Fruit fly (Drosophila melanogaster) whole organism: ENCODE results near the gene Cyfip.

Experiments
- CG8478 ChIP-seq: fragments of >200 bp; optimal IDR thresholded peaks from 2 replicates; lab custom pipeline; 2018; ENCODE audit warnings: inconsistent platforms
- Dll ChIP-seq: fragments of >200 bp; optimal IDR thresholded peaks from 2 replicates; lab custom pipeline; 2017
- EcR ChIP-seq, 2 experiments: fragments of >200 bp; optimal IDR thresholded peaks; 2 replicates each; lab custom pipeline; 2017; ENCODE audit warnings: missing biosample characterization in 2 of 2, missing genetic modification characterization in 2 of 2, missing genetic modification reagents in 2 of 2
- psq ChIP-seq: fragments of >200 bp; optimal IDR thresholded peaks from 2 replicates; lab custom pipeline; 2017
- usp ChIP-seq: fragments of >200 bp; optimal IDR thresholded peaks from 2 replicates; lab custom pipeline; 2017; ENCODE audit warnings: missing biosample characterization, missing genetic modification characterization, mixed read lengths

DNA sequence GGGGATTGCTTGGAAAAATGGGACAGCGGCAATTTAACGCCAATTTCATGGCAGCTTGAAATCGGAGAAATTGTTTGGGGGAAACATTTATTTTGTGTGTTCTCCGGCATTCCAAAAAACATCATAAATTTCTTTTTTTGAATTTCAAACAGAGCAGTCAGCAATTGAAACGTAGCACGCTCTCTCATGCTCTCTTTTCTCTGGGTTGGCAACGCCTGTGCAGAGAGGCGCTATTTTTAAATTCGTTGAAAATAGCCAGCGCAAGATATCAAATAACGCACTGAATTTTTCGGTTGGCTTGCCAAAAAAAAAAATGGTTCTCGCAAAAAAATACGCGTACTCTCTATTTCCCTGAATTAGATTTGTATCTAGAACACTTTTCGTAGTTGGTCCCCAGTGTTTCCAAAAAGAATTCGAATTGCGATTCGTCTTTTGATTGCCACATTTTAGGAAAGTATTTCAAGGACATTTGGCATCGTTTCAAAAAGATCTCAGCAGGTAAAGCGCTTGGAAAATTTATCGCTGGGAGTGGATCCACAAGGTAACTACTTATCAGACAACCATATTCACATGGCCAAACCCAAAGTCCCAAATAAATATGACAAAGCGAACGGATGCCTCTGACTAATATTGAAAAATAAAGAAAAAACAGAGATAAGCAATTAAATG lies 46.9 kb upstream of the Cyfip start:
- no peak for TF ChIP-seq psq (lab: Kevin White, UChicago)
- no peak for TF ChIP-seq usp (GFP tag; lab: Kevin White, UChicago)
- no peak for TF ChIP-seq EcR (GFP tag; optimal IDR thresholded peaks at IDR 0.05; lab: Kevin White, UChicago)
- TF ChIP-seq Dll (lab: Kevin White, UChicago): no peak
- TF ChIP-seq CG8478: no peak
